Fruit fly (Drosophila melanogaster): ENCODE measurements around the gene CG7333.

Gene CG7333

DNA sequence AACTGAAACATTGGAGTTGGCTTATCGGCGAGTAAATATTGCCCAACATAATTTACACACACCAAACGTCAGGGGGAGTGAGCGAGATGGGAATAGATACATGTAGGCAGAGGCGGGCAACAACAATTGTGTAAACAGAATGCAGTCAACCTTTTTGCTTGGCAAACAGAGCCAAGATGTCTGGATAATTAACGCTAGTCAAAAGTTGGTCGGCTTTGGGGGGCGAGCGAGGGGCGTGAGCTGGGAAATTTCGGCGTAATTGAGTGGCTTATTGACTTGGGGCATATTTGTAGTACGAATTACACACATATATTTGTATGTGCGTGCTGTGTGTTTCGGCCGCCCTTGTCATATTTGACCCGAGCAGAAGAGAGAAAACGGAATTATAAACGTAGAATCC lies 15.6 kb upstream of the CG7333 start:
- no peak for TF ChIP-seq bab1 (GFP tag; optimal IDR thresholded peaks at IDR 0.05)
- no peak for TF ChIP-seq cic (GFP tag; optimal IDR thresholded peaks at IDR 0.05)
- TF ChIP-seq Crg-1 (GFP tag; optimal IDR thresholded peaks at IDR 0.05): no peak
- no peak for TF ChIP-seq CG33017 (tag; optimal IDR thresholded peaks at IDR 0.05)
- TF ChIP-seq CG7045 (GFP tag; optimal IDR thresholded peaks at IDR 0.05): no peak
- TF ChIP-seq CG11617 (GFP tag; optimal IDR thresholded peaks at IDR 0.05): no peak
- TF ChIP-seq CG5204 (GFP tag; optimal IDR thresholded peaks at IDR 0.05): no peak
- no peak for TF ChIP-seq toe (GFP tag; optimal IDR thresholded peaks at IDR 0.05)
- no peak for TF ChIP-seq cnc (optimal IDR thresholded peaks at IDR 0.05)
- TF ChIP-seq Mnt (GFP tag; optimal IDR thresholded peaks at IDR 0.05): no peak

DNA sequence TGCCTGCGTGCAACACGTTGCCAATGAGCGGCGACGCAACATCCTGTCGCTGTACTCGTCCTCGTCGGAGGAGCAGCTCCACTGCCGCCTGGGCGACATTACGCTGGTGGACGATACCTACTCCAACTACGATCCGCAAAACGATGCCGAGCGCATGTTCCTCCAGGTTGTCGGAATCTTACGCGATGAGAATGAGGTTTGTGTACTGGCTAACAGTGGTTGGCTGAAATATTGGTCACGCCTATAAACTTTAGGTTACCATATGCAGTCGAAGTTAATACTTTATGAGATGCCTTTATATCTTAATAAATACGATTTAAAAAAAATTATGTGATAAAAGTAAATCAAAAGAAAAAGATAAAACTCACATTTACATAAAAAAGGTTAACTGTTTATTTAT lies 14.1 kb upstream of the CG7333 start:
- TF ChIP-seq CG11617 (GFP tag; optimal IDR thresholded peaks at IDR 0.05): no peak
- TF ChIP-seq CG7045 (GFP tag; optimal IDR thresholded peaks at IDR 0.05): no peak
- no peak for TF ChIP-seq pad (GFP tag; optimal IDR thresholded peaks at IDR 0.05)
- TF ChIP-seq kay (GFP tag; ENCODE audit: borderline replicate concordance): no peak
- TF ChIP-seq cic (GFP tag; optimal IDR thresholded peaks at IDR 0.05): no peak
- TF ChIP-seq CG12768 (GFP tag; optimal IDR thresholded peaks at IDR 0.05): no peak
- TF ChIP-seq CG33017 (tag; optimal IDR thresholded peaks at IDR 0.05): no peak
- TF ChIP-seq cnc (optimal IDR thresholded peaks at IDR 0.05): no peak
- no peak for TF ChIP-seq CG1620 (GFP tag; optimal IDR thresholded peaks at IDR 0.05)
- no peak for TF ChIP-seq Mnt (GFP tag; optimal IDR thresholded peaks at IDR 0.05)
- TF ChIP-seq CG5204 (GFP tag; optimal IDR thresholded peaks at IDR 0.05): no peak
- TF ChIP-seq bab1 (GFP tag; optimal IDR thresholded peaks at IDR 0.05): no peak
- no peak for TF ChIP-seq Hr96 (GFP tag; optimal IDR thresholded peaks at IDR 0.05)

DNA sequence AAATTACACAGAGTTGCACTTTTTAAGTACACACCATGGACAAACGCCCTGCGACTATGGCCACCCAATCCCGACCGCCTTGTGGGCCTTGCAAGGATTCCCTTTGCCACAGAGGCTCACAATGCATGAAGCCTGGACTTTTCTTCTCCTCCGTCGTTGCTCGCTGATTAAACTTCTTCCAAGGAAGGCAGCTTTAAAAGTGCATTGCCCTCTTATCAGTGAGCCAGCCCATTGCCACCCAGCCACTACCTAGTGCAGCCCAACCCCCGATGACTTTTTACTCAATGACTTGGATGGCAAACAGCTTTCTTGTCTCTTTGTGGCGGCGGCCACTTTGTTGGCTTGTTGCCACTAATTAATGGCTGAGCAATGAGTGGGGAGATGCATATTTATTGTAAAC lies 12.8 kb upstream of the CG7333 start:
- TF ChIP-seq CG33017 (tag; optimal IDR thresholded peaks at IDR 0.05): no peak
- no peak for TF ChIP-seq CG7101 (tag; optimal IDR thresholded peaks at IDR 0.05)
- no peak for TF ChIP-seq Clk (GFP tag; optimal IDR thresholded peaks at IDR 0.05)
- TF ChIP-seq CG11617 (GFP tag; optimal IDR thresholded peaks at IDR 0.05): no peak
- TF ChIP-seq CG1620 (GFP tag; optimal IDR thresholded peaks at IDR 0.05): no peak
- no peak for TF ChIP-seq ovo (GFP tag; optimal IDR thresholded peaks at IDR 0.05)
- no peak for TF ChIP-seq CG7045 (GFP tag; optimal IDR thresholded peaks at IDR 0.05)

DNA sequence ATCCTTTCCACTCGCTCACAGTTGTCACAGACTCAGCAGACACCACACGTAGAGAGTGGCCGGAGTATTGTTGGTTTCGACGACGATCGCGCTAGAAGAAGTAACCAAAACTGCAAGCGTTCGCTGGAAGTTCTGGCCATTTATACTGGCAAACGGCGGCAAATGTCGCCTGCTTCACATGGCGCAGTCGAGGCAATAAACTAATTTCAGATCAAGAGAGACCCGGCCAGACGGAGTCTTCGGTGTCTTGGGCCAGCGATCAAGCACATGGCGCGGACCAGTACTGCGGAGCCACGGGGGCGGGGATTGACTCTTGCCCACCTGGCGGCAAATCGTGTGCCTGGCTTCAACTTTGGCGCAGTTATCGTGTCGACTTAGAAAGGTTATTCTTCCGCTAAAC lies 1.6 kb upstream of the CG7333 start, which contains the start of gene Cpr92A:
TSS of gene Cpr92A (minus strand) at position 101 of the 400 bp plus-strand sequence.
- TF ChIP-seq bab1 (GFP tag; optimal IDR thresholded peaks at IDR 0.05) (no peak), cnc (optimal IDR thresholded peaks at IDR 0.05) (no peak)

DNA sequence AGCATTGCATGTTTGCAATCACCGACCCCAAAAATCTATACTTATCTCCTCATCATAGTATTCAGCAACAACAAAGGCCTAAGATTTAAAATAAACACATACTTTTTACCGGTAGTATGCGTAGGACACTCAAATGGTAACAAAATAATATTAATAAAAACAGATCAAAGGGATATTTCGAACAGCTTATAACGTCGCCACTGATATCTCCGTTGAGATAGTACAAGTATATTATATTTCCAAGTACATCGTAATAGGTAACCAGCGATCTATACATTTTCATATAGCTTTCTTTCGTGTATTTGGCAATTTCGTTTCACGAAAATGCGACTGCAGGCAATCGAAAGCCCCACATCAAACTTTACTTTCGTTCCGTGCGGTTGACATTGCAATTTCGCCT lies 2.6 kb downstream of the CG7333 start, which contains the start of gene CG7342:
TSS of gene CG7342 (plus strand) at position 380 of the 400 bp plus-strand sequence.
- TF ChIP-seq CG1620 (GFP tag; optimal IDR thresholded peaks at IDR 0.05) (no peak), toe (GFP tag; optimal IDR thresholded peaks at IDR 0.05) (no peak), CG7045 (GFP tag; optimal IDR thresholded peaks at IDR 0.05) (no peak), cic (GFP tag; optimal IDR thresholded peaks at IDR 0.05) (no peak), bab1 (GFP tag; optimal IDR thresholded peaks at IDR 0.05) (no peak), cnc (optimal IDR thresholded peaks at IDR 0.05) (no peak)

DNA sequence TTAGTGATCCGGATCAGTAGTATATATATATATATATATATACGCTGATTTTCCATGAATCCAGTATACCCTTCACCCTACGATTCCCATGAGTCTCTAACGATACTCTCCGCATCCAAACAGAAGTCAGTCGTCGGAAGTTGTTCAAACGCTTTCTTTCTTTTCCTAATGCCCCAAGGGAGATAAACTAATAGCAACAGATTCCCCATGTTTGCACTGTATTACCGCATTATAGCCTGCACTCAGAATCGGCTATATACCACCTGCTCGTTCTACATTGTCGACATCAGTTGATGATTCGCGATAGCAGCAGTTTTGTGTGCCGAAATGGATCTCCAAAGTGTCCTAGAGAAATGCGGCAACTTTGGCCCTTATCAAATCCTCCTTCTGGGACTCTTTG lies 6.5 kb downstream of the CG7333 start, which contains the start of gene CG17751:
TSS of gene CG17751 (plus strand) at position 301 of the 400 bp plus-strand sequence.
- TF ChIP-seq ovo (GFP tag; optimal IDR thresholded peaks at IDR 0.05): no peak
- no peak for TF ChIP-seq CG11617 (GFP tag; optimal IDR thresholded peaks at IDR 0.05)
- no peak for TF ChIP-seq Hr96 (GFP tag; optimal IDR thresholded peaks at IDR 0.05)
- no peak for TF ChIP-seq CG33017 (tag; optimal IDR thresholded peaks at IDR 0.05)
- TF ChIP-seq CG12768 (GFP tag; optimal IDR thresholded peaks at IDR 0.05): no peak
- no peak for TF ChIP-seq Clk (GFP tag; optimal IDR thresholded peaks at IDR 0.05)
- TF ChIP-seq CG1620 (GFP tag; optimal IDR thresholded peaks at IDR 0.05): no peak
- no peak for TF ChIP-seq CG7045 (GFP tag; optimal IDR thresholded peaks at IDR 0.05)

DNA sequence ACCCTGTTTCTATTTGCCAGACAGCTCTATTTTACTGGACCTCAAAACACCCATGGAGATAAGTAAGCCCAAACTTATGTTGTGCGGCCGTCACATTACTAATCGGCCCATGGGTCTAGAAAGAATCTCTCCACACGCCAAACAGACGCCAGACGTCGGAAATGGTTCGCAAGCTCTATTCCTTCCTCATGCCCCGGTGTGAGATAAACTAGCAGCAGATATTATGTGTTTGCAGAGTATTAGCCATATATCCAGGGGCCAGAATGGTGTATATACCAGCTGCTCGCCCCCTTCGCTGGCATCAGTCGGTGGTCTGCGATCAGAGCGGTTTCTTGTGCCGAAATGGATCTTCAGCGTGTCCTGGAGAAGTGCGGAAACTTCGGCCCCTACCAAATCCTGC lies 9.5 kb downstream of the CG7333 start, which contains the start of gene CG17752:
TSS of gene CG17752 (plus strand) at position 301 of the 400 bp plus-strand sequence.
- no peak for TF ChIP-seq toe (GFP tag; optimal IDR thresholded peaks at IDR 0.05)

DNA sequence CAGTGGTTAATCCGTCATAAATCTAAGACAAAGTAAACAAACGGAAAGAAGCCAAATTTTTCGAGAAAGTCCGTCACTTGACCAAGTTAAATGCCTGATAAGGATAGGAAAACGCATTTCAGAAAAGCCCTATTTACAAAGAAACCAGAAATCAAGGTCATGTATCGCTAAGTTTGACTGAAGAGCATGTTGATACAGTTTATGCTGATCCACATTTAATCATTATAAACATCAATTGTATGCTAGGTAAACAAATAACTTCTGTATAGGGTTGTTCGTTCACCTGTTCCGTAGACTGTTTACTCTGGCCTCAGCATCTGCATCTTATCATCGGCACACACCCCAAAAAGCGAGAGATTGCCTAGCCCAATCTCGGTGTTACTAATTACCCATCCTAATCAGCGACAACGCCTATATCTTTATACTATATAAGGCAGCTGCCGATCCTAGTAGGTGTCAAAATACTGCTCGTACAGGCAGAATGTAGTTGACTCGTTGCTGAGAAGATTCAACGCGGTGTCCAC lies 12.5 kb downstream of the CG7333 start, which contains the start of gene CG16727:
TSS of gene CG16727 (plus strand) at position 474 of the 524 bp plus-strand sequence.
- TF ChIP-seq CG11617 (GFP tag; optimal IDR thresholded peaks at IDR 0.05) (no peak), Crg-1 (GFP tag; optimal IDR thresholded peaks at IDR 0.05) (no peak), CG1620 (GFP tag; optimal IDR thresholded peaks at IDR 0.05) (no peak), bab1 (GFP tag; optimal IDR thresholded peaks at IDR 0.05) (no peak), CG33017 (tag; optimal IDR thresholded peaks at IDR 0.05) (no peak), Hr96 (GFP tag; optimal IDR thresholded peaks at IDR 0.05) (no peak), CG5204 (GFP tag; optimal IDR thresholded peaks at IDR 0.05) (no peak), ovo (GFP tag; optimal IDR thresholded peaks at IDR 0.05) (no peak)

DNA sequence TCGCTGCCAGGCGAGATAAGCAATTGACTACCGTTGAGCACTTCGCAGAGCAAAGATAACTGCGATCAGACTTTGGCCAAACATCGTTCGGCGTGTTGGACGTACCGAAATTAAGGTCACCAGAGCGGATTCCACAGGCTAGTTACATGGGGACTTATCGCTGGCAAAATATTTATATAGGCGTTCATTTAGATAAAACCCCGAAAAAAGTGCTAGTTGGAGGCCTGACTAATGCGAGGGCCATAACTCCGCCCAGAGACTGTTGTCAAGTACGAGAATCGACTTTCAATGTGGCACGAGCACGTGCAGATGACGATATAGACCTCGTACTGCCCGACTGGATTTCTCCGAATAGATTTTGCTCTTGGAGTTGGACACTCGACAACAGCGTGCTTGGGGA lies 19.5 kb downstream of the CG7333 start:
- TF ChIP-seq CG1620 (GFP tag; optimal IDR thresholded peaks at IDR 0.05): no peak
- TF ChIP-seq Crg-1 (GFP tag; optimal IDR thresholded peaks at IDR 0.05): no peak
- no peak for TF ChIP-seq tj (GFP tag; optimal IDR thresholded peaks at IDR 0.05)
- TF ChIP-seq CG14711 (tag; optimal IDR thresholded peaks at IDR 0.05): no peak
- TF ChIP-seq CG7045 (GFP tag; optimal IDR thresholded peaks at IDR 0.05): no peak
- no peak for TF ChIP-seq CG33017 (tag; optimal IDR thresholded peaks at IDR 0.05)
- TF ChIP-seq toe (GFP tag; optimal IDR thresholded peaks at IDR 0.05): no peak
- TF ChIP-seq CG11617 (GFP tag; optimal IDR thresholded peaks at IDR 0.05): no peak
- no peak for TF ChIP-seq bab1 (GFP tag; optimal IDR thresholded peaks at IDR 0.05)
- no peak for TF ChIP-seq kay (GFP tag; ENCODE audit: borderline replicate concordance)
- TF ChIP-seq cic (GFP tag; optimal IDR thresholded peaks at IDR 0.05): no peak
- TF ChIP-seq Mnt (GFP tag; optimal IDR thresholded peaks at IDR 0.05): no peak
- TF ChIP-seq Clk (GFP tag; optimal IDR thresholded peaks at IDR 0.05): no peak
- TF ChIP-seq cnc (optimal IDR thresholded peaks at IDR 0.05): no peak
- TF ChIP-seq Hr96 (GFP tag; optimal IDR thresholded peaks at IDR 0.05): no peak
